ENCODE assay signal across 7 worm cellular contexts in the genomic region with DNA sequence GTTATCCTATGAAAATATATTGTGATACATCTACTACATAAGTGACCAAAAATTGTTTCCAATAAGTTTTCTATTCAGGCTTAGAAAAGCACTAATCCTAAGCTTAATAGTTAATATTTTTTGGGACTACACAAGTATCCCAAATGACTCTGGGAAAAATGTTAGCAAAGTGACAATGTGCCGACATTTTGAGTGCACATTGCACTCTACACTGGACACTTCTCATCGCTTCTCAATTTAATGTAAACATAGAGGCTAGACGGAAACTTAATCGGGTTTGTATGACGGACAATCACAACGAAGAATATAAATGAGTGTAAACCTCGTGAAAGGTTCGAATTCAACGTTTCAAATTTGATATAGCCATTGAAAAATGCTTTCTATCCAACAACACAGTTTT.
TF ChIP-seq lines count a peak whose summit lies in the region.

No protein-coding gene starts in this region.

TF ChIP-seq in whole organism, L1 larva, 84 proteins besides CTCF, POLR2A, EP300 and RAD21 (continues in another document):
- TF ChIP-seq pax-3 (tag; optimal IDR thresholded peaks at IDR 0.05; lab: Kevin White, UChicago) (no peak), efl-1 (optimal IDR thresholded peaks at IDR 0.05; lab: Kevin White, UChicago) (peak in 1 of 2 experiments; percentile 51), efl-1 (GFP tag; optimal IDR thresholded peaks at IDR 0.05 in 1 of 2; lab: Kevin White, UChicago) (no peak), pqm-1 (tag; optimal IDR thresholded peaks at IDR 0.05; lab: Kevin White, UChicago) (no peak), nhr-237 (tag; optimal IDR thresholded peaks at IDR 0.05; lab: Kevin White, UChicago) (no peak), skn-1 (tag; optimal IDR thresholded peaks at IDR 0.05; lab: Kevin White, UChicago) (no peak), hlh-17 (GFP tag; optimal IDR thresholded peaks at IDR 0.05; lab: Kevin White, UChicago; ENCODE audit: borderline replicate concordance) (no peak), lin-13 (GFP tag; optimal IDR thresholded peaks at IDR 0.05; lab: Kevin White, UChicago) (peak; percentile 52), ceh-82 (tag; optimal IDR thresholded peaks at IDR 0.05; lab: Kevin White, UChicago) (no peak), ces-1 (GFP tag; optimal IDR thresholded peaks at IDR 0.05; lab: Kevin White, UChicago) (no peak), zip-4 (GFP tag; optimal IDR thresholded peaks at IDR 0.05; lab: Kevin White, UChicago) (no peak), lin-35 (GFP tag; optimal IDR thresholded peaks at IDR 0.05; lab: Kevin White, UChicago) (peak in 1 of 2 experiments; percentile 33)

TF ChIP-seq in whole organism, L2 larva, 48 proteins besides CTCF, POLR2A, EP300 and RAD21 (continues in another document):
- TF ChIP-seq ztf-4 (tag; optimal IDR thresholded peaks at IDR 0.05; lab: Kevin White, UChicago) (peak; percentile 70), dmd-4 (tag; optimal IDR thresholded peaks at IDR 0.05; lab: Kevin White, UChicago) (no peak), unc-55 (GFP tag; optimal IDR thresholded peaks at IDR 0.05; lab: Kevin White, UChicago) (peak; percentile 15), nhr-11 (tag; optimal IDR thresholded peaks at IDR 0.05; lab: Kevin White, UChicago) (peak; percentile 74), snpc-4 (tag; optimal IDR thresholded peaks at IDR 0.05; lab: Kevin White, UChicago) (peak; percentile 21), elt-3 (tag; optimal IDR thresholded peaks at IDR 0.05; lab: Kevin White, UChicago) (no peak), mdl-1 (tag; optimal IDR thresholded peaks at IDR 0.05; lab: Kevin White, UChicago) (no peak), sem-4 (tag; optimal IDR thresholded peaks at IDR 0.05; lab: Kevin White, UChicago) (peak; percentile 13), ceh-16 (tag; optimal IDR thresholded peaks at IDR 0.05; lab: Kevin White, UChicago) (no peak), nhr-21 (tag; optimal IDR thresholded peaks at IDR 0.05; lab: Kevin White, UChicago) (peak; percentile 58), mab-5 (tag; optimal IDR thresholded peaks at IDR 0.05; lab: Kevin White, UChicago) (no peak), sma-3 (GFP tag; optimal IDR thresholded peaks at IDR 0.05; lab: Kevin White, UChicago) (peak; percentile 71), nhr-77 (tag; optimal IDR thresholded peaks at IDR 0.05; lab: Kevin White, UChicago) (no peak)

TF ChIP-seq in whole organism, L3 larva, 47 proteins besides CTCF, POLR2A, EP300 and RAD21:
- no peak for TF ChIP-seq unc-62 (GFP tag; optimal IDR thresholded peaks at IDR 0.05; lab: Kevin White, UChicago)
- no peak for TF ChIP-seq egl-5 (tag; optimal IDR thresholded peaks at IDR 0.05; lab: Kevin White, UChicago)
- TF ChIP-seq nhr-43 (tag; optimal IDR thresholded peaks at IDR 0.05; lab: Kevin White, UChicago; ENCODE audit: poor library complexity, severe bottlenecking), result peak; percentile 52
- TF ChIP-seq lsy-12 (tag; optimal IDR thresholded peaks at IDR 0.05; lab: Kevin White, UChicago), result peak; percentile 42
- no peak for TF ChIP-seq fkh-10 (GFP tag; optimal IDR thresholded peaks at IDR 0.05; lab: Kevin White, UChicago)
- peak; percentile 32 for TF ChIP-seq elt-2 (tag; optimal IDR thresholded peaks at IDR 0.05; lab: Kevin White, UChicago)
- peak; percentile 42 for TF ChIP-seq nfya-1 (tag; optimal IDR thresholded peaks at IDR 0.05; lab: Kevin White, UChicago; ENCODE audit: insufficient read depth)
- peak; percentile 86 for TF ChIP-seq pha-4 (tag; optimal IDR thresholded peaks at IDR 0.05; lab: Kevin White, UChicago)
- no peak for TF ChIP-seq nhr-77 (tag; optimal IDR thresholded peaks at IDR 0.05; lab: Kevin White, UChicago)
- TF ChIP-seq ama-1 (optimal IDR thresholded peaks at IDR 0.05; lab: Kevin White, UChicago), result peak; percentile 95
- no peak for TF ChIP-seq ztf-4 (tag; optimal IDR thresholded peaks at IDR 0.05; lab: Kevin White, UChicago)
- TF ChIP-seq aly-2 (tag; optimal IDR thresholded peaks at IDR 0.05; lab: Kevin White, UChicago), result no peak
- peak; percentile 74 for TF ChIP-seq nhr-25 (tag; optimal IDR thresholded peaks at IDR 0.05; lab: Kevin White, UChicago)

TF ChIP-seq in whole organism, L4 larva, 104 proteins besides CTCF, POLR2A, EP300 and RAD21 (continues in another document):
- TF ChIP-seq Y105C5A.15 (GFP tag; IDR thresholded peaks at IDR 0.05; lab: Robert Waterston, UW), result no peak
- TF ChIP-seq dpl-1 (GFP tag; optimal IDR thresholded peaks at IDR 0.05; lab: Kevin White, UChicago), result no peak
- no peak for TF ChIP-seq daf-12 (tag; optimal IDR thresholded peaks at IDR 0.05; lab: Kevin White, UChicago)
- TF ChIP-seq set-16 (GFP tag; IDR thresholded peaks at IDR 0.05; lab: Robert Waterston, UW), result no peak
- TF ChIP-seq mxl-3 (GFP tag; optimal IDR thresholded peaks at IDR 0.05; lab: Kevin White, UChicago), result peak; percentile 4
- peak in 1 of 2 experiments; percentile 26 for TF ChIP-seq hif-1 (tag; optimal IDR thresholded peaks at IDR 0.05; lab: Kevin White, UChicago)
- TF ChIP-seq madf-9 (GFP tag; conservative IDR thresholded peaks at IDR 0.05; lab: Robert Waterston, UW), result no peak
- TF ChIP-seq duxl-1 (tag; optimal IDR thresholded peaks at IDR 0.05; lab: Kevin White, UChicago; ENCODE audit: poor library complexity), result peak; percentile 60
- no peak for TF ChIP-seq sdz-12 (GFP tag; optimal IDR thresholded peaks at IDR 0.05; lab: Kevin White, UChicago)
- TF ChIP-seq skn-1 (tag; optimal IDR thresholded peaks at IDR 0.05; lab: Kevin White, UChicago), result no peak
- TF ChIP-seq zfp-3 (GFP tag; conservative IDR thresholded peaks at IDR 0.05; lab: Robert Waterston, UW), result 0 out of 2 replicates have a peak, but pooled peaks have one; percentile 75
- no peak for TF ChIP-seq Y48G9A.11 (GFP tag; IDR thresholded peaks at IDR 0.05; lab: Robert Waterston, UW)
- TF ChIP-seq T26A8.4 (GFP tag; IDR thresholded peaks at IDR 0.05; lab: Robert Waterston, UW), result peak; percentile 26

TF ChIP-seq in whole organism, late embryonic, 69 proteins besides CTCF, POLR2A, EP300 and RAD21:
- no peak for TF ChIP-seq madf-2 (tag; optimal IDR thresholded peaks at IDR 0.05; lab: Kevin White, UChicago)
- peak; percentile 14 for TF ChIP-seq unc-42 (tag; optimal IDR thresholded peaks at IDR 0.05; lab: Kevin White, UChicago)
- TF ChIP-seq unc-55 (GFP tag; optimal IDR thresholded peaks at IDR 0.05; lab: Kevin White, UChicago), result peak; percentile 12

TF ChIP-seq in whole organism, mixed stage, embryonic, 35 proteins besides CTCF, POLR2A, EP300 and RAD21 (continues in another document):
- TF ChIP-seq drap-1 (GFP tag; optimal IDR thresholded peaks at IDR 0.05; lab: Kevin White, UChicago) (no peak), zip-8 (tag; optimal IDR thresholded peaks at IDR 0.05; lab: Kevin White, UChicago) (no peak), elt-1 (tag; optimal IDR thresholded peaks at IDR 0.05; lab: Kevin White, UChicago; ENCODE audit: borderline replicate concordance, insufficient read depth) (no peak), flh-1 (GFP tag; optimal IDR thresholded peaks at IDR 0.05; lab: Kevin White, UChicago) (no peak), M03D4.4 (tag; optimal IDR thresholded peaks at IDR 0.05; lab: Kevin White, UChicago) (no peak), cnd-1 (tag; optimal IDR thresholded peaks at IDR 0.05; lab: Kevin White, UChicago) (no peak), ztf-11 (tag; optimal IDR thresholded peaks at IDR 0.05; lab: Kevin White, UChicago) (no peak), mab-5 (tag; optimal IDR thresholded peaks at IDR 0.05; lab: Kevin White, UChicago) (no peak), pha-4 (tag; optimal IDR thresholded peaks at IDR 0.05; lab: Kevin White, UChicago) (peak; percentile 65), unc-62 (GFP tag; optimal IDR thresholded peaks at IDR 0.05; lab: Kevin White, UChicago) (peak; percentile 55), lin-13 (tag; optimal IDR thresholded peaks at IDR 0.05; lab: Kevin White, UChicago) (no peak), ceh-39 (tag; optimal IDR thresholded peaks at IDR 0.05; lab: Kevin White, UChicago) (no peak), nhr-28 (tag; optimal IDR thresholded peaks at IDR 0.05; lab: Kevin White, UChicago) (no peak), ces-1 (GFP tag; optimal IDR thresholded peaks at IDR 0.05; lab: Kevin White, UChicago) (peak; percentile 65), nhr-2 (tag; optimal IDR thresholded peaks at IDR 0.05; lab: Kevin White, UChicago) (no peak), hlh-1 (tag; optimal IDR thresholded peaks at IDR 0.05; lab: Kevin White, UChicago) (peak; percentile 17), nhr-237 (tag; optimal IDR thresholded peaks at IDR 0.05; lab: Kevin White, UChicago) (no peak), nhr-12 (tag; optimal IDR thresholded peaks at IDR 0.05; lab: Kevin White, UChicago) (no peak), lin-32 (GFP tag; optimal IDR thresholded peaks at IDR 0.05; lab: Kevin White, UChicago) (no peak), lsy-2 (tag; optimal IDR thresholded peaks at IDR 0.05; lab: Kevin White, UChicago) (no peak)

TF ChIP-seq in whole organism, young adult, 124 proteins besides CTCF, POLR2A, EP300 and RAD21 (continues in another document):
- no peak for TF ChIP-seq zim-3 (tag; optimal IDR thresholded peaks at IDR 0.05; lab: Kevin White, UChicago)
- TF ChIP-seq ztf-18 (tag; optimal IDR thresholded peaks at IDR 0.05; lab: Kevin White, UChicago), result no peak
- no peak for TF ChIP-seq Y79H2A.3 (GFP tag; conservative IDR thresholded peaks at IDR 0.05; lab: Robert Waterston, UW)
- TF ChIP-seq ceh-100 (GFP tag; IDR thresholded peaks at IDR 0.05; lab: Robert Waterston, UW), result no peak
- TF ChIP-seq Y95B8A.8 (GFP tag; IDR thresholded peaks at IDR 0.05; lab: Robert Waterston, UW), result no peak
- TF ChIP-seq attf-3 (GFP tag; conservative IDR thresholded peaks at IDR 0.05; lab: Robert Waterston, UW), result no peak
- no peak for TF ChIP-seq nhr-179 (tag; optimal IDR thresholded peaks at IDR 0.05; lab: Kevin White, UChicago)
- TF ChIP-seq lin-35 (GFP tag; optimal IDR thresholded peaks at IDR 0.05; lab: Kevin White, UChicago), result peak in 1 of 3 experiments; percentile 83
- TF ChIP-seq ceh-40 (GFP tag; IDR thresholded peaks at IDR 0.05; lab: Robert Waterston, UW), result no peak
- no peak for TF ChIP-seq cebp-2 (GFP tag; IDR thresholded peaks at IDR 0.05; lab: Robert Waterston, UW)
- no peak for TF ChIP-seq F33H1.4 (GFP tag; IDR thresholded peaks at IDR 0.05; lab: Robert Waterston, UW)
- no peak for TF ChIP-seq hmg-1.2 (GFP tag; IDR thresholded peaks at IDR 0.05; lab: Robert Waterston, UW)
- no peak for TF ChIP-seq F49E8.2 (tag; optimal IDR thresholded peaks at IDR 0.05; lab: Kevin White, UChicago; ENCODE audit: insufficient read depth)
- TF ChIP-seq lir-1 (GFP tag; conservative IDR thresholded peaks at IDR 0.05; lab: Robert Waterston, UW), result no peak
- no peak for TF ChIP-seq ceh-79 (tag; optimal IDR thresholded peaks at IDR 0.05; lab: Kevin White, UChicago)
- TF ChIP-seq F39B2.1 (GFP tag; IDR thresholded peaks at IDR 0.05; lab: Robert Waterston, UW), result no peak
- TF ChIP-seq tlf-1 (GFP tag; optimal IDR thresholded peaks at IDR 0.05; lab: Kevin White, UChicago), result peak; percentile 55
- TF ChIP-seq C17E4.6 (GFP tag; IDR thresholded peaks at IDR 0.05; lab: Robert Waterston, UW), result no peak
- TF ChIP-seq bed-2 (GFP tag; IDR thresholded peaks at IDR 0.05; lab: Robert Waterston, UW), result no peak
- no peak for TF ChIP-seq B0261.1 (tag; optimal IDR thresholded peaks at IDR 0.05; lab: Kevin White, UChicago)
- no peak for TF ChIP-seq ztf-3 (GFP tag; optimal IDR thresholded peaks at IDR 0.05; lab: Kevin White, UChicago)
- no peak for TF ChIP-seq ztf-28 (GFP tag; IDR thresholded peaks at IDR 0.05; lab: Robert Waterston, UW)
- peak; percentile 43 for TF ChIP-seq gei-17 (GFP tag; optimal IDR thresholded peaks at IDR 0.05; lab: Kevin White, UChicago)
